Worm (Caenorhabditis elegans): Measurements from ENCODE around the gene F54D10.9.

The F54D10.9 gene

ce11 chrII:3810550-3810949 lies 21.7 kb downstream of the F54D10.9 start (continued):
- TF ChIP-seq xbp-1 (tag; optimal IDR thresholded peaks at IDR 0.05) = peak; percentile 23
- TF ChIP-seq elt-3 (tag; optimal IDR thresholded peaks at IDR 0.05) = no peak
- no peak for TF ChIP-seq lin-13 (GFP tag; optimal IDR thresholded peaks at IDR 0.05)
- peak; percentile 30 for TF ChIP-seq rnt-1 (tag; optimal IDR thresholded peaks at IDR 0.05)
- TF ChIP-seq nhr-84 (tag; optimal IDR thresholded peaks at IDR 0.05) = no peak
- peak; percentile 40 to 46 for TF ChIP-seq efl-1 (optimal IDR thresholded peaks at IDR 0.05)
- TF ChIP-seq efl-1 (GFP tag; optimal IDR thresholded peaks at IDR 0.05 in 1 of 2) = peak; percentile 28 to 95

ce11 chrII:3808643-3809042 lies 23.6 kb downstream of the F54D10.9 start:
- TF ChIP-seq tlp-1 (tag; optimal IDR thresholded peaks at IDR 0.05) = no peak
- TF ChIP-seq sptf-1 (tag; optimal IDR thresholded peaks at IDR 0.05) = no peak
- TF ChIP-seq nhr-71 (tag; optimal IDR thresholded peaks at IDR 0.05) = no peak
- TF ChIP-seq dsc-1 (tag; optimal IDR thresholded peaks at IDR 0.05) = no peak
- TF ChIP-seq lir-3 (tag; optimal IDR thresholded peaks at IDR 0.05; ENCODE audit: poor library complexity) = no peak
- TF ChIP-seq elt-3 (tag; optimal IDR thresholded peaks at IDR 0.05) = no peak
- no peak for TF ChIP-seq ceh-90 (tag; optimal IDR thresholded peaks at IDR 0.05)
- TF ChIP-seq nhr-11 (tag; optimal IDR thresholded peaks at IDR 0.05) = no peak
- TF ChIP-seq nhr-19 (GFP tag; conservative IDR thresholded peaks at IDR 0.05) = no peak
- no peak for TF ChIP-seq ces-1 (GFP tag; optimal IDR thresholded peaks at IDR 0.05)
- TF ChIP-seq hlh-4 (tag; optimal IDR thresholded peaks at IDR 0.05) = no peak
- TF ChIP-seq mep-1 (tag; optimal IDR thresholded peaks at IDR 0.05) = no peak

ce11 chrII:3808104-3808503 lies 24.2 kb downstream of the F54D10.9 start, which contains the start of gene F54D10.5:
F54D10.5 (minus strand) TSS chrII:3808177.
- no peak for TF ChIP-seq Y116A8C.19 (tag; optimal IDR thresholded peaks at IDR 0.05; ENCODE audit: borderline replicate concordance)
- TF ChIP-seq mdl-1 (tag; optimal IDR thresholded peaks at IDR 0.05) = peak in 1 of 2 experiments; percentile 66
- TF ChIP-seq nhr-85 (tag) = peak; percentile 89
- TF ChIP-seq elt-2 (tag; optimal IDR thresholded peaks at IDR 0.05) = peak; percentile 73
- peak; percentile 77 for TF ChIP-seq grh-1 (GFP tag; IDR thresholded peaks at IDR 0.05)
- no peak for TF ChIP-seq unc-30 (tag; optimal IDR thresholded peaks at IDR 0.05)
- peak; percentile 79 for TF ChIP-seq nhr-20 (tag; optimal IDR thresholded peaks at IDR 0.05)
- TF ChIP-seq mep-1 (tag; optimal IDR thresholded peaks at IDR 0.05) = peak; percentile 71
- peak; percentile 59 for TF ChIP-seq snpc-4 (tag; optimal IDR thresholded peaks at IDR 0.05)
- TF ChIP-seq nhr-76 (tag; optimal IDR thresholded peaks at IDR 0.05) = no peak
- TF ChIP-seq ceh-82 (tag; optimal IDR thresholded peaks at IDR 0.05) = peak; percentile 78 to 88 (median 87)
- TF ChIP-seq unc-130 (tag; optimal IDR thresholded peaks at IDR 0.05) = peak; percentile 81
- peak; percentile 10 for TF ChIP-seq nhr-237 (tag; optimal IDR thresholded peaks at IDR 0.05)
- no peak for TF ChIP-seq alr-1 (tag; optimal IDR thresholded peaks at IDR 0.05; ENCODE audit: borderline replicate concordance)
- TF ChIP-seq nhr-71 (tag; optimal IDR thresholded peaks at IDR 0.05) = peak; percentile 87
- TF ChIP-seq swsn-7 (tag; optimal IDR thresholded peaks at IDR 0.05) = peak; percentile 82
- no peak for TF ChIP-seq egl-27 (tag; optimal IDR thresholded peaks at IDR 0.05)
- peak; percentile 47 for TF ChIP-seq fos-1 (tag; optimal IDR thresholded peaks at IDR 0.05)
- peak; percentile 75 for TF ChIP-seq isw-1 (GFP tag; IDR thresholded peaks at IDR 0.05)
- no peak for TF ChIP-seq ama-1 (optimal IDR thresholded peaks at IDR 0.05)
- no peak for TF ChIP-seq nhr-28 (tag; optimal IDR thresholded peaks at IDR 0.05)
- no peak for TF ChIP-seq ets-5 (GFP tag; IDR thresholded peaks at IDR 0.05)
- TF ChIP-seq nhr-19 (GFP tag; conservative IDR thresholded peaks at IDR 0.05) = peak; percentile 82
- TF ChIP-seq efl-1 (optimal IDR thresholded peaks at IDR 0.05) = peak; percentile 81 to 95
- peak; percentile 91 to 99 for TF ChIP-seq efl-1 (GFP tag; optimal IDR thresholded peaks at IDR 0.05 in 1 of 2)
- TF ChIP-seq dsc-1 (tag; optimal IDR thresholded peaks at IDR 0.05) = no peak
- peak; percentile 77 for TF ChIP-seq nhr-90 (tag; optimal IDR thresholded peaks at IDR 0.05; ENCODE audit: poor library complexity)
- TF ChIP-seq lin-39 (tag; optimal IDR thresholded peaks at IDR 0.05) = peak; percentile 69
- peak; percentile 56 for TF ChIP-seq nhr-11 (tag; optimal IDR thresholded peaks at IDR 0.05)
- no peak for TF ChIP-seq pqm-1 (tag; optimal IDR thresholded peaks at IDR 0.05)
- no peak for TF ChIP-seq tlp-1 (tag; optimal IDR thresholded peaks at IDR 0.05)
- no peak for TF ChIP-seq fkh-4 (tag; optimal IDR thresholded peaks at IDR 0.05; ENCODE audit: borderline replicate concordance)
- TF ChIP-seq hlh-4 (tag; optimal IDR thresholded peaks at IDR 0.05) = no peak
- TF ChIP-seq ztf-4 (tag; optimal IDR thresholded peaks at IDR 0.05) = no peak
- TF ChIP-seq skn-1 (tag; optimal IDR thresholded peaks at IDR 0.05) = peak; percentile 88
- peak; percentile 68 for TF ChIP-seq F16B12.6 (tag; optimal IDR thresholded peaks at IDR 0.05)
- no peak for TF ChIP-seq pag-3 (tag; optimal IDR thresholded peaks at IDR 0.05; ENCODE audit: borderline replicate concordance, insufficient read depth)
- TF ChIP-seq lsy-2 (tag; optimal IDR thresholded peaks at IDR 0.05) = peak; percentile 85 to 86
- TF ChIP-seq tbx-2 (tag; optimal IDR thresholded peaks at IDR 0.05) = peak; percentile 80
- TF ChIP-seq zag-1 (tag; optimal IDR thresholded peaks at IDR 0.05) = no peak

Measured in whole organism, L1 larva.